Worm (Caenorhabditis elegans): ENCODE results near the gene tbx-34.

ce11 chrIII:11255072-11255471 lies 37.0 kb upstream of the tbx-34 start:
- no peak for TF ChIP-seq lsy-2 (tag; optimal IDR thresholded peaks at IDR 0.05)
- no peak for TF ChIP-seq pha-4 (GFP tag; IDR thresholded peaks at IDR 0.05)
- no peak for TF ChIP-seq pha-4 (tag; optimal IDR thresholded peaks at IDR 0.05)
- TF ChIP-seq ztf-11 (tag; optimal IDR thresholded peaks at IDR 0.05): no peak
- TF ChIP-seq zag-1 (tag; optimal IDR thresholded peaks at IDR 0.05): no peak
- no peak for TF ChIP-seq nhr-77 (tag; optimal IDR thresholded peaks at IDR 0.05)
